Worm (Caenorhabditis elegans): Measurements from ENCODE around the gene T21C9.13.

Gene T21C9.13

ce11 chrV:10571523-10571922 lies 25.5 kb upstream of the T21C9.13 start (continued):
- TF ChIP-seq C16A3.4 (tag; optimal IDR thresholded peaks at IDR 0.05) (no peak), nhr-90 (tag; optimal IDR thresholded peaks at IDR 0.05; ENCODE audit: poor library complexity) (no peak), lin-39 (tag; optimal IDR thresholded peaks at IDR 0.05) (no peak), efl-3 (GFP tag; optimal IDR thresholded peaks at IDR 0.05) (no peak), sptf-1 (tag; optimal IDR thresholded peaks at IDR 0.05) (no peak), skn-1 (tag; optimal IDR thresholded peaks at IDR 0.05) (no peak)

- TF ChIP-seq skn-1 (tag; optimal IDR thresholded peaks at IDR 0.05), result no peak
- TF ChIP-seq C04F5.9 (tag; optimal IDR thresholded peaks at IDR 0.05), result no peak
- no peak for TF ChIP-seq snpc-4 (tag; optimal IDR thresholded peaks at IDR 0.05)
- TF ChIP-seq lin-35 (GFP tag; optimal IDR thresholded peaks at IDR 0.05), result no peak
- no peak for TF ChIP-seq unc-62 (GFP tag; optimal IDR thresholded peaks at IDR 0.05)
- TF ChIP-seq dpl-1 (GFP tag; optimal IDR thresholded peaks at IDR 0.05), result no peak
- TF ChIP-seq ama-1 (optimal IDR thresholded peaks at IDR 0.05), result no peak
- no peak for TF ChIP-seq Y116A8C.19 (tag; optimal IDR thresholded peaks at IDR 0.05; ENCODE audit: borderline replicate concordance)
- no peak for TF ChIP-seq lin-39 (tag; optimal IDR thresholded peaks at IDR 0.05)
- TF ChIP-seq F16B12.6 (tag; optimal IDR thresholded peaks at IDR 0.05), result no peak
- TF ChIP-seq pqm-1 (tag; optimal IDR thresholded peaks at IDR 0.05), result no peak
- no peak for TF ChIP-seq nhr-85 (tag)
- no peak for TF ChIP-seq sup-37 (GFP tag; optimal IDR thresholded peaks at IDR 0.05)
- TF ChIP-seq hlh-17 (GFP tag; optimal IDR thresholded peaks at IDR 0.05; ENCODE audit: borderline replicate concordance), result no peak
- no peak for TF ChIP-seq irx-1 (tag; optimal IDR thresholded peaks at IDR 0.05)
- no peak for TF ChIP-seq pax-3 (tag; optimal IDR thresholded peaks at IDR 0.05)
- TF ChIP-seq egl-27 (tag; optimal IDR thresholded peaks at IDR 0.05), result no peak
- no peak for TF ChIP-seq hpl-2 (GFP tag; optimal IDR thresholded peaks at IDR 0.05)
Measured at ce11 chrV:10572614-10573013, 24.5 kb upstream of the T21C9.13 start, which contains the start of gene del-6. TSS of gene del-6 (plus strand) at chrV:10572914.

- TF ChIP-seq zag-1 (tag; optimal IDR thresholded peaks at IDR 0.05) (no peak), Y116A8C.19 (tag; optimal IDR thresholded peaks at IDR 0.05; ENCODE audit: borderline replicate concordance) (no peak), blmp-1 (tag; optimal IDR thresholded peaks at IDR 0.05) (peak; percentile 5), nhr-85 (tag) (no peak), nhr-11 (tag; optimal IDR thresholded peaks at IDR 0.05) (no peak)
Measured at ce11 chrV:10574197-10574596, 22.9 kb upstream of the T21C9.13 start.

- TF ChIP-seq lsy-2 (tag; optimal IDR thresholded peaks at IDR 0.05) (no peak), nhr-47 (tag; optimal IDR thresholded peaks at IDR 0.05) (no peak), nhr-19 (GFP tag; conservative IDR thresholded peaks at IDR 0.05) (no peak), efl-1 (optimal IDR thresholded peaks at IDR 0.05) (no peak), efl-1 (GFP tag; optimal IDR thresholded peaks at IDR 0.05 in 1 of 2) (no peak), dpl-1 (GFP tag; optimal IDR thresholded peaks at IDR 0.05) (no peak)
Measured at ce11 chrV:10576319-10576718, 20.7 kb upstream of the T21C9.13 start, which contains the start of gene vps-54. TSS of gene vps-54 (minus strand) at chrV:10576419.

ce11 chrV:10578226-10578625 lies 18.8 kb upstream of the T21C9.13 start, which contains the start of gene mics-1:
TSS of gene mics-1 (minus strand) at chrV:10578326.
- no peak for TF ChIP-seq lin-15B (tag; optimal IDR thresholded peaks at IDR 0.05)
- no peak for TF ChIP-seq elt-2 (tag; optimal IDR thresholded peaks at IDR 0.05)
- TF ChIP-seq hpl-2 (GFP tag; optimal IDR thresholded peaks at IDR 0.05), result no peak
- no peak for TF ChIP-seq tlp-1 (tag; optimal IDR thresholded peaks at IDR 0.05)
- no peak for TF ChIP-seq efl-1 (optimal IDR thresholded peaks at IDR 0.05)
- peak in 1 of 2 experiments; percentile 34 for TF ChIP-seq efl-1 (GFP tag; optimal IDR thresholded peaks at IDR 0.05 in 1 of 2)
- no peak for TF ChIP-seq nhr-28 (tag; optimal IDR thresholded peaks at IDR 0.05)
- TF ChIP-seq ztf-11 (tag; optimal IDR thresholded peaks at IDR 0.05), result no peak
- TF ChIP-seq pax-3 (tag; optimal IDR thresholded peaks at IDR 0.05), result no peak
